Worm (Caenorhabditis elegans): ENCODE data around the gene F43H9.4.

ce11 chrV:8050059-8050677, 23.7 kb downstream of the F43H9.4 start:
- TF ChIP-seq nhr-76 (tag; optimal IDR thresholded peaks at IDR 0.05) (no peak), unc-39 (tag; optimal IDR thresholded peaks at IDR 0.05) (no peak), nhr-237 (tag; optimal IDR thresholded peaks at IDR 0.05) (no peak), nhr-28 (tag; optimal IDR thresholded peaks at IDR 0.05) (no peak), ceh-39 (tag; optimal IDR thresholded peaks at IDR 0.05) (no peak), unc-62 (GFP tag; optimal IDR thresholded peaks at IDR 0.05) (no peak), nhr-12 (tag; optimal IDR thresholded peaks at IDR 0.05) (no peak), ces-1 (GFP tag; optimal IDR thresholded peaks at IDR 0.05) (no peak), pha-4 (tag; optimal IDR thresholded peaks at IDR 0.05) (no peak), elt-1 (tag; optimal IDR thresholded peaks at IDR 0.05; ENCODE audit: borderline replicate concordance, insufficient read depth) (no peak), sptf-1 (tag; optimal IDR thresholded peaks at IDR 0.05) (no peak)
